Worm (Caenorhabditis elegans) whole organism, L3 larva: ENCODE results near the gene C35D10.8.

Experiments used
- ZK546.5 ChIP-seq: sonication (generic microtip); optimal IDR thresholded peaks from 2 replicates; lab custom pipeline; 2017; ENCODE audit warnings: missing biosample characterization, missing genetic modification characterization
- ama-1 ChIP-seq: fragments of 150-350 bp; optimal IDR thresholded peaks from 2 replicates; lab custom pipeline; 2018
- elt-1 ChIP-seq: fragments of 150-350 bp; optimal IDR thresholded peaks from 2 replicates; lab custom pipeline; 2014; ENCODE audit warnings: missing biosample characterization, missing genetic modification characterization
- lin-39 ChIP-seq: fragments of 150-350 bp; optimal IDR thresholded peaks from 2 replicates; lab custom pipeline; 2018; ENCODE audit warnings: missing biosample characterization, missing genetic modification reagents, missing genetic modification characterization
- nhr-11 ChIP-seq: fragments of 150-350 bp; optimal IDR thresholded peaks from 2 replicates; lab custom pipeline; 2014; ENCODE audit warnings: missing biosample characterization, missing genetic modification characterization
- nhr-12 ChIP-seq: fragments of 150-350 bp; optimal IDR thresholded peaks from 2 replicates; lab custom pipeline; 2014; ENCODE audit warnings: missing biosample characterization, missing genetic modification characterization
- nhr-237 ChIP-seq: fragments of 150-350 bp; optimal IDR thresholded peaks from 2 replicates; lab custom pipeline; 2014; ENCODE audit warnings: missing biosample characterization, missing genetic modification characterization
- pha-4 ChIP-seq: fragments of 150-350 bp; optimal IDR thresholded peaks from 2 replicates; lab custom pipeline; 2014; ENCODE audit warnings: missing biosample characterization, missing genetic modification reagents, missing genetic modification characterization
- unc-62 ChIP-seq: fragments of 150-350 bp; sonication (generic microtip); optimal IDR thresholded peaks from 4 replicates; lab custom pipeline; 2014; ENCODE audit warnings: missing biosample characterization, missing genetic modification reagents, missing genetic modification characterization
- ztf-4 ChIP-seq: fragments of 150-350 bp; optimal IDR thresholded peaks from 2 replicates; lab custom pipeline; 2014; ENCODE audit warnings: missing biosample characterization, missing genetic modification characterization

DNA sequence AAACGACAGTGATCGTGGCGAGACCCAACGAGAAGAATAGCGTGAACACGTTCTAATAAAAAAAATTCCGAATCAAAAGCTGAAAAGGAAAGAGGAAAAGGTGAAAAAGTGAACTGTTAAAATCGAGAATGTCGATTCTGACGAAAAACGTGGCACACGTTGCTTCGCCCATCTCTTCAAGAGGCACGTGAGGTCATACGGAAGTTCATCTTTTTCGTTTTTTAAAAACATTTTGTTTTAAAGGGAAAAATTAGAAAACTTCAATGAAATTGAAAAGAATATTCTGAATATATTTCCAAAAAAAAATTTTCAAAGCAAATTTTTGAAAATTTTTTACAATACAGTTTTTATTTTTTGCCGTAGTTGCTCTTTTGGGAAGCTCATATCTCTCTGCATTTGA lies 43.8 kb upstream of the C35D10.8 start, which contains the start of gene C38D4.7:
- no peak for TF ChIP-seq pha-4 (tag; lab: Kevin White, UChicago)
- no peak for TF ChIP-seq ztf-4 (tag; lab: Kevin White, UChicago)
- TF ChIP-seq nhr-12 (tag; lab: Kevin White, UChicago), result no peak
- TF ChIP-seq unc-62 (GFP tag; lab: Kevin White, UChicago), result no peak
- TF ChIP-seq nhr-11, result no peak
- no peak for TF ChIP-seq lin-39 (tag; lab: Kevin White, UChicago)
- TF ChIP-seq elt-1 (tag; lab: Kevin White, UChicago), result no peak
- TF ChIP-seq nhr-237 (tag; lab: Kevin White, UChicago), result no peak
- no peak for TF ChIP-seq ZK546.5 (tag; lab: Kevin White, UChicago)
- no peak for TF ChIP-seq ama-1
